Worm (Caenorhabditis elegans): ENCODE data around the gene F46F5.5.

The F46F5.5 gene

ce11 chrII:797445-797844 lies 15.4 kb downstream of the F46F5.5 start:
- TF ChIP-seq elt-1 (tag; optimal IDR thresholded peaks at IDR 0.05; ENCODE audit: borderline replicate concordance, insufficient read depth), result no peak
- TF ChIP-seq ces-1 (GFP tag; optimal IDR thresholded peaks at IDR 0.05), result no peak
- no peak for TF ChIP-seq flh-1 (GFP tag; optimal IDR thresholded peaks at IDR 0.05)
- TF ChIP-seq mls-2 (tag; optimal IDR thresholded peaks at IDR 0.05), result no peak

ce11 chrII:796916-797315 lies 15.9 kb downstream of the F46F5.5 start:
- no peak for TF ChIP-seq nhr-76 (tag; optimal IDR thresholded peaks at IDR 0.05)
- no peak for TF ChIP-seq snpc-4 (tag; optimal IDR thresholded peaks at IDR 0.05)
- no peak for TF ChIP-seq tbx-8 (GFP tag; optimal IDR thresholded peaks at IDR 0.05)
- TF ChIP-seq nhr-237 (tag; optimal IDR thresholded peaks at IDR 0.05), result no peak
- no peak for TF ChIP-seq cnd-1 (tag; optimal IDR thresholded peaks at IDR 0.05)
- no peak for TF ChIP-seq pha-4 (tag; optimal IDR thresholded peaks at IDR 0.05)
- TF ChIP-seq sem-2 (GFP tag; optimal IDR thresholded peaks at IDR 0.05), result no peak

- no peak for TF ChIP-seq ceh-39 (tag; optimal IDR thresholded peaks at IDR 0.05)
- TF ChIP-seq mls-2 (tag; optimal IDR thresholded peaks at IDR 0.05), result no peak
- TF ChIP-seq ces-1 (GFP tag; optimal IDR thresholded peaks at IDR 0.05), result no peak
- no peak for TF ChIP-seq bed-3 (GFP tag; optimal IDR thresholded peaks at IDR 0.05)
- TF ChIP-seq snpc-4 (tag; optimal IDR thresholded peaks at IDR 0.05), result no peak
- TF ChIP-seq lsy-2 (tag; optimal IDR thresholded peaks at IDR 0.05), result no peak
- no peak for TF ChIP-seq blmp-1 (tag; optimal IDR thresholded peaks at IDR 0.05)
- no peak for TF ChIP-seq nhr-76 (tag; optimal IDR thresholded peaks at IDR 0.05)
- TF ChIP-seq elt-3 (tag; optimal IDR thresholded peaks at IDR 0.05), result no peak
- no peak for TF ChIP-seq ham-2 (GFP tag; optimal IDR thresholded peaks at IDR 0.05)
- no peak for TF ChIP-seq unc-62 (GFP tag; optimal IDR thresholded peaks at IDR 0.05)
- TF ChIP-seq drap-1 (GFP tag; optimal IDR thresholded peaks at IDR 0.05), result no peak
- TF ChIP-seq nhr-12 (tag; optimal IDR thresholded peaks at IDR 0.05), result no peak
- no peak for TF ChIP-seq hlh-1 (tag; optimal IDR thresholded peaks at IDR 0.05)
- no peak for TF ChIP-seq nhr-28 (tag; optimal IDR thresholded peaks at IDR 0.05)
Observed at ce11 chrII:791828-792227, 21.0 kb downstream of the F46F5.5 start, which contains the start of gene F46F5.1. F46F5.1 (minus strand) TSS chrII:791928.

DNA sequence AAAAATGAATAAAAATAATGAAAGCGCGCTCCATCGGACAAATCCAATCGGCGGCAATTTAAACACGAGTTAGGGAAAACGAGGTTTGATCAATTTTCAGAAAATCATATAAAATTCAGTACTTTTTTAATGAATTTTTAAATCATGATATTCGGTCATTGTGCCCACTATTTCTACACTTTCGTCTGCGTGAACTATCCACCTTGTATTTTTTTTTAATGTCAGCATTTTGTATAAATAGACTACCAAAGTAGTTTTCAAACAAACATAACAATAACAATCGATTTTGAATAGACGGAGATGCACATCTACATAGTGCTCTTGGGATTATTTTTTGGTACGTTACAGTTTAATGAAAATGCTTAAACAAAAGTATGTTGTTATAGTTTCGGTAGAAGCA lies 24.7 kb downstream of the F46F5.5 start, which contains the start of gene F46F5.15:
Gene F46F5.15 (plus strand): TSS at position 301 of the 400 bp plus-strand sequence.
- TF ChIP-seq lsy-2 (tag; optimal IDR thresholded peaks at IDR 0.05), result no peak

- TF ChIP-seq tbx-8 (GFP tag; optimal IDR thresholded peaks at IDR 0.05), result no peak
- TF ChIP-seq ztf-11 (tag; optimal IDR thresholded peaks at IDR 0.05), result no peak
- TF ChIP-seq blmp-1 (tag; optimal IDR thresholded peaks at IDR 0.05), result no peak
- no peak for TF ChIP-seq unc-120 (tag; optimal IDR thresholded peaks at IDR 0.05; ENCODE audit: poor library complexity, severe bottlenecking)
- TF ChIP-seq lsy-2 (tag; optimal IDR thresholded peaks at IDR 0.05), result no peak
- TF ChIP-seq snpc-4 (tag; optimal IDR thresholded peaks at IDR 0.05), result no peak
Observed at ce11 chrII:786938-787337, 25.9 kb downstream of the F46F5.5 start, which contains the start of gene F46F5.16. F46F5.16 (plus strand) TSS chrII:787238.

- TF ChIP-seq ceh-43 (GFP tag; optimal IDR thresholded peaks at IDR 0.05) (no peak), drap-1 (GFP tag; optimal IDR thresholded peaks at IDR 0.05) (no peak), mls-2 (tag; optimal IDR thresholded peaks at IDR 0.05) (no peak), elt-1 (tag; optimal IDR thresholded peaks at IDR 0.05; ENCODE audit: borderline replicate concordance, insufficient read depth) (no peak), unc-39 (tag; optimal IDR thresholded peaks at IDR 0.05) (no peak), ztf-11 (tag; optimal IDR thresholded peaks at IDR 0.05) (no peak), mep-1 (tag; optimal IDR thresholded peaks at IDR 0.05) (no peak), elt-3 (tag; optimal IDR thresholded peaks at IDR 0.05) (no peak), sptf-1 (tag; optimal IDR thresholded peaks at IDR 0.05) (no peak)
Observed at ce11 chrII:783532-783931, 29.3 kb downstream of the F46F5.5 start, which contains the start of gene Y39F10A.6. Y39F10A.6 (minus strand) TSS chrII:783632.

DNA sequence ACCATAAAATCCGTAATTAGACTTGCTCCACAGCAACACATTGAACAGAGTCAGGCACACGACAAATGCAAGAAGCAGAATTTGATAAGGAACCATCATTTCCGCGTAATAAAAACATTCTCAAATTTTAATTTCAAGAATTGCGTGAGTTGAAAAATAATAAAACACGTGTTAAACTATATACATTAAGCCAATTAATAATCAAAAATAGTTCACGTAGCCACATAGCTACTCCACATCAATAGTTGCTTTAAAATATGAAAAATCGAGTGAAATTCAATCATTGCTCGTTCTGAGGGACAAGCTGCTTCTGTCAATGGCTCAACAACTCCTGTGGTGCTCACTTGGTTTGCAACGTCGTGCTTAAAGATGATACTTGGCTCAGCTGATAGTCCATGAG lies 29.9 kb downstream of the F46F5.5 start, which contains the start of gene Y39F10A.3:
Gene Y39F10A.3 (minus strand): TSS at position 101 of the 400 bp plus-strand sequence.
- TF ChIP-seq ceh-43 (GFP tag; optimal IDR thresholded peaks at IDR 0.05) (no peak), lsy-2 (tag; optimal IDR thresholded peaks at IDR 0.05) (no peak), bed-3 (GFP tag; optimal IDR thresholded peaks at IDR 0.05) (no peak), cnd-1 (tag; optimal IDR thresholded peaks at IDR 0.05) (no peak), unc-39 (tag; optimal IDR thresholded peaks at IDR 0.05) (no peak), ceh-83 (GFP tag; optimal IDR thresholded peaks at IDR 0.05) (no peak), nhr-2 (tag; optimal IDR thresholded peaks at IDR 0.05) (no peak), snpc-4 (tag; optimal IDR thresholded peaks at IDR 0.05) (no peak), lin-13 (tag; optimal IDR thresholded peaks at IDR 0.05) (no peak), blmp-1 (tag; optimal IDR thresholded peaks at IDR 0.05) (no peak), nhr-28 (tag; optimal IDR thresholded peaks at IDR 0.05) (no peak), unc-120 (tag; optimal IDR thresholded peaks at IDR 0.05; ENCODE audit: poor library complexity, severe bottlenecking) (no peak), mab-5 (tag; optimal IDR thresholded peaks at IDR 0.05) (no peak), lin-32 (GFP tag; optimal IDR thresholded peaks at IDR 0.05) (no peak)

Measured in whole organism, mixed stage, embryonic.